Worm (Caenorhabditis elegans): Measurements from ENCODE around the gene K03A11.5.

Gene K03A11.5

ce11 chrX:13062934-13063585 is at the start of gene K03A11.5:
TSS of gene K03A11.5 (plus strand) at chrX:13063535.
- no peak for TF ChIP-seq F33H1.4 (GFP tag; IDR thresholded peaks at IDR 0.05)
- TF ChIP-seq sptf-2 (GFP tag; optimal IDR thresholded peaks at IDR 0.05) = no peak
- TF ChIP-seq nhr-80 (tag; optimal IDR thresholded peaks at IDR 0.05) = peak; percentile 53

DNA sequence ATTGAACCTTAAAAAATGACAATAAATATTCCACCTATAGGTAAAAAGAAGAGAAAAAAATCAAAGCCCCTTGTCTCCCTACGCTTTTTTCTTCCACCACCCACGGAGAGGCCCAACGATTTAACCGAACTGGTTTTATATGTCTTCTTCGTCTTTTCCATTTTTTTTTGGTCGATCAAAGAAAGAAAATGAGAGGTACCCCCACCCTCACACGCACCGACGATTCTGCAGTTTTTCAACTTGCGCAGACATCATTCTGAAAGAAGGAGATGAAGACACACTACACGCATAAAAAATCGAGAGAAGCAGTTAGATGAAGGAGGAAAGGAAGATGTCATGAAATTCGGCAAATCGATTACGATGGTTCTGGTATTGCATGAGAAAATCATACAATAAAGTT is 49.0 kb upstream of the K03A11.5 start:
- TF ChIP-seq K12H6.12 (tag; optimal IDR thresholded peaks at IDR 0.05) = no peak
- no peak for TF ChIP-seq ztf-18 (tag; optimal IDR thresholded peaks at IDR 0.05)
- TF ChIP-seq F39B2.1 (GFP tag; IDR thresholded peaks at IDR 0.05) = no peak
- TF ChIP-seq mcd-1 (GFP tag; IDR thresholded peaks at IDR 0.05) = no peak
- TF ChIP-seq hrde-1 (tag; optimal IDR thresholded peaks at IDR 0.05; ENCODE audit: borderline replicate concordance) = no peak
- no peak for TF ChIP-seq die-1 (tag; optimal IDR thresholded peaks at IDR 0.05)
- no peak for TF ChIP-seq F52B5.7 (tag; optimal IDR thresholded peaks at IDR 0.05)
- no peak for TF ChIP-seq egrh-3 (GFP tag; IDR thresholded peaks at IDR 0.05)
- no peak for TF ChIP-seq unc-130 (GFP tag; optimal IDR thresholded peaks at IDR 0.05)
- TF ChIP-seq bed-1 (GFP tag; IDR thresholded peaks at IDR 0.05) = no peak
- TF ChIP-seq tlf-1 (GFP tag; optimal IDR thresholded peaks at IDR 0.05) = no peak
- TF ChIP-seq C17E4.6 (GFP tag; IDR thresholded peaks at IDR 0.05) = no peak
- TF ChIP-seq mel-28 (tag; optimal IDR thresholded peaks at IDR 0.05; ENCODE audit: borderline replicate concordance) = no peak
- TF ChIP-seq fkh-3 (tag; optimal IDR thresholded peaks at IDR 0.05) = no peak
- no peak for TF ChIP-seq rpc-1 (optimal IDR thresholded peaks at IDR 0.05)
- TF ChIP-seq rpc-1 (tag; optimal IDR thresholded peaks at IDR 0.05) = no peak
- TF ChIP-seq dpl-1 (GFP tag; optimal IDR thresholded peaks at IDR 0.05) = no peak
- no peak for TF ChIP-seq xnd-1 (tag; optimal IDR thresholded peaks at IDR 0.05)
- no peak for TF ChIP-seq F49E8.2 (tag; optimal IDR thresholded peaks at IDR 0.05; ENCODE audit: insufficient read depth)
- no peak for TF ChIP-seq hlh-12 (tag; optimal IDR thresholded peaks at IDR 0.05)
- TF ChIP-seq hmg-20 (GFP tag; IDR thresholded peaks at IDR 0.05) = no peak

DNA sequence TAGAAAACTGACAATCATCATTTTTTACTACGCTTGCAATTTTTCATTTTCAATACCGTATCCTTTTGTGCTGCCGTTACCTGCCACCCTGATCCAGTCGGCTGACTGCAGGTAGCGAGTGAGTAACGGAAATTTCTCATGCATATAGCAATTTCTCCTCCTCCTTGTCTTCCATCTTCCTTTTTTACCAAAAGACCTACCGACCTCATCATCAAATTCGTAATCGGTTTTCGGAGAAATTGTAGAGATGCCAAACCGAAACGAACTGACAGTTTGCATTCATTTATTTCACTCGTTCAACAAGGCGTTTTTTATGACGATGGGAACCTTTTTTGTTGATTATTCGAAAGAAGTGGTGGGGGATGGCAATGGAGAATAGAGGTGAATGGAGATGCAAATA is 47.0 kb upstream of the K03A11.5 start:
- TF ChIP-seq hmg-20 (GFP tag; IDR thresholded peaks at IDR 0.05) = no peak
- no peak for TF ChIP-seq F22D6.2 (tag; optimal IDR thresholded peaks at IDR 0.05)
- no peak for TF ChIP-seq C06A6.2 (GFP tag; conservative IDR thresholded peaks at IDR 0.05)
- TF ChIP-seq attf-6 (GFP tag; IDR thresholded peaks at IDR 0.05) = no peak
- TF ChIP-seq gei-17 (GFP tag; optimal IDR thresholded peaks at IDR 0.05) = no peak
- no peak for TF ChIP-seq tlf-1 (GFP tag; optimal IDR thresholded peaks at IDR 0.05)
- no peak for TF ChIP-seq F57A8.1 (GFP tag; optimal IDR thresholded peaks at IDR 0.05)
- no peak for TF ChIP-seq lsy-27 (tag; optimal IDR thresholded peaks at IDR 0.05; ENCODE audit: borderline replicate concordance, insufficient read depth)
- TF ChIP-seq lag-1 (GFP tag; IDR thresholded peaks at IDR 0.05) = no peak
- no peak for TF ChIP-seq F55B11.4 (tag; optimal IDR thresholded peaks at IDR 0.05; ENCODE audit: borderline replicate concordance, insufficient read depth)
- TF ChIP-seq snpc-4 (GFP tag; optimal IDR thresholded peaks at IDR 0.05) = no peak
- no peak for TF ChIP-seq snpc-4 (tag; optimal IDR thresholded peaks at IDR 0.05)
- TF ChIP-seq ccch-3 (GFP tag; optimal IDR thresholded peaks at IDR 0.05) = no peak
- TF ChIP-seq let-607 (tag; optimal IDR thresholded peaks at IDR 0.05) = no peak
- TF ChIP-seq Y67H2A.10 (GFP tag; conservative IDR thresholded peaks at IDR 0.05) = no peak
- TF ChIP-seq lin-26 (GFP tag; IDR thresholded peaks at IDR 0.05) = no peak
- TF ChIP-seq nfya-1 (tag; optimal IDR thresholded peaks at IDR 0.05; ENCODE audit: borderline replicate concordance, insufficient read depth) = no peak
